Worm (Caenorhabditis elegans) whole organism, early embryonic: Measurements from ENCODE around the gene C24H12.1.

ENCODE experiments used
- B0310.2 ChIP-seq: sonication (generic microtip); optimal IDR thresholded peaks from 2 replicates; lab custom pipeline; 2016; ENCODE audit warnings: mild to moderate bottlenecking, missing genetic modification characterization, missing compliant biosample characterization
- F13C5.2 ChIP-seq: sonication (generic microtip); optimal IDR thresholded peaks from 2 replicates; lab custom pipeline; 2017; ENCODE audit warnings: mild to moderate bottlenecking, missing genetic modification characterization, inconsistent platforms, missing compliant biosample characterization
- aly-1 ChIP-seq: sonication (generic microtip); optimal IDR thresholded peaks from 2 replicates; lab custom pipeline; 2016; ENCODE audit warnings: missing genetic modification characterization, missing compliant biosample characterization
- ama-1 ChIP-seq: fragments of 150-350 bp; optimal IDR thresholded peaks from 2 replicates; lab custom pipeline; 2014
- ceh-13 ChIP-seq: fragments of 200-800 bp; sonication (Bioruptor generic); optimal IDR thresholded peaks from 2 replicates; lab custom pipeline; 2018; ENCODE audit warnings: mild to moderate bottlenecking, missing genetic modification characterization, missing compliant biosample characterization
- ceh-36 ChIP-seq: sonication (generic microtip); optimal IDR thresholded peaks from 2 replicates; lab custom pipeline; 2016; ENCODE audit warnings: missing genetic modification characterization, inconsistent platforms, missing compliant biosample characterization
- ets-7 ChIP-seq: sonication (generic microtip); optimal IDR thresholded peaks from 2 replicates; lab custom pipeline; 2016; ENCODE audit warnings: missing genotype, missing genetic modification characterization, missing compliant biosample characterization
- flt-1 ChIP-seq: fragments of 200-800 bp; sonication (Bioruptor generic); IDR thresholded peaks from 2 replicates; pipeline ENCODE4 v1.3.6; 2022; ENCODE audit warnings: missing genetic modification characterization, missing compliant biosample characterization
- hmbx-1 ChIP-seq: sonication (generic microtip); optimal IDR thresholded peaks from 2 replicates; lab custom pipeline; 2016; ENCODE audit warnings: mild to moderate bottlenecking, missing genetic modification characterization, missing compliant biosample characterization
- hmg-4 ChIP-seq: fragments of 200-800 bp; sonication (Bioruptor generic); optimal IDR thresholded peaks from 2 replicates; lab custom pipeline; 2018; ENCODE audit warnings: mild to moderate bottlenecking, missing genetic modification characterization, missing compliant biosample characterization
- hnd-1 ChIP-seq: sonication (generic microtip); optimal IDR thresholded peaks from 2 replicates; lab custom pipeline; 2016; ENCODE audit warnings: missing genetic modification characterization, missing compliant biosample characterization
- pes-1 ChIP-seq: fragments of 200-800 bp; sonication (Bioruptor generic); IDR thresholded peaks from 2 replicates; pipeline ENCODE4 v1.3.6; 2022; ENCODE audit warnings: missing genetic modification reagents, missing genetic modification characterization, missing compliant biosample characterization
- scrt-1 ChIP-seq: fragments of 200-800 bp; sonication (Bioruptor generic); IDR thresholded peaks from 2 replicates; pipeline ENCODE4 v1.3.6; 2022; ENCODE audit warnings: missing genetic modification characterization, missing compliant biosample characterization
- sea-1 ChIP-seq: fragments of 200-800 bp; sonication (Bioruptor generic); conservative IDR thresholded peaks from 2 replicates; pipeline ENCODE4 v1.3.6; 2022; ENCODE audit warnings: missing genetic modification characterization, missing compliant biosample characterization
- tbx-11 ChIP-seq: fragments of 200-800 bp; sonication (Bioruptor generic); IDR thresholded peaks from 2 replicates; pipeline ENCODE4 v1.3.6; 2022; ENCODE audit warnings: missing genetic modification characterization, missing compliant biosample characterization
- tbx-37 ChIP-seq: fragments of 200-800 bp; sonication (Bioruptor generic); conservative IDR thresholded peaks from 2 replicates; pipeline ENCODE4 v1.3.6; 2022; ENCODE audit warnings: missing genetic modification reagents, missing genetic modification characterization, missing compliant biosample characterization
- tra-4 ChIP-seq: sonication (generic microtip); optimal IDR thresholded peaks from 2 replicates; lab custom pipeline; 2017; ENCODE audit warnings: missing genetic modification characterization, missing compliant biosample characterization

C24H12.1 gene

ce11 chrII:470375-470774 is 29.2 kb downstream of the C24H12.1 start, which contains the start of gene tomm-22:
Gene tomm-22 (minus strand): TSS chrII:470475.
- TF ChIP-seq B0310.2 = no peak
- TF ChIP-seq sea-1 (GFP tag; lab: Robert Waterston, UW) = no peak
- TF ChIP-seq pes-1 = no peak
- TF ChIP-seq hmbx-1 = no peak
- no peak for TF ChIP-seq ceh-36 (tag; lab: Kevin White, UChicago)
- no peak for TF ChIP-seq flt-1 (GFP tag; lab: Robert Waterston, UW)
- TF ChIP-seq tbx-37 (GFP tag; lab: Robert Waterston, UW) = no peak
- TF ChIP-seq aly-1 (tag; lab: Kevin White, UChicago) = no peak
- no peak for TF ChIP-seq hmg-4
- TF ChIP-seq hnd-1 (tag; lab: Kevin White, UChicago) = no peak
- TF ChIP-seq ets-7 (tag; lab: Kevin White, UChicago) = no peak
- no peak for TF ChIP-seq F13C5.2 (tag; lab: Kevin White, UChicago)
- no peak for TF ChIP-seq ama-1 (lab: Kevin White, UChicago)
- TF ChIP-seq tbx-11 (GFP tag; lab: Robert Waterston, UW) = no peak

ce11 chrII:473203-473602 is 32.0 kb downstream of the C24H12.1 start, which contains the start of gene W07E6.5:
Gene W07E6.5 (plus strand): TSS chrII:473503.
- TF ChIP-seq sea-1 (GFP tag; lab: Robert Waterston, UW) (no peak), ama-1 (lab: Kevin White, UChicago) (no peak), tbx-37 (GFP tag; lab: Robert Waterston, UW) (no peak), aly-1 (tag; lab: Kevin White, UChicago) (no peak), ceh-36 (tag; lab: Kevin White, UChicago) (no peak), ceh-13 (GFP tag; lab: Kevin White, UChicago) (no peak), flt-1 (GFP tag; lab: Robert Waterston, UW) (no peak), tbx-11 (GFP tag; lab: Robert Waterston, UW) (no peak), ets-7 (tag; lab: Kevin White, UChicago) (no peak), tra-4 (tag; lab: Kevin White, UChicago) (no peak), hmg-4 (no peak), B0310.2 (no peak), scrt-1 (GFP tag; lab: Robert Waterston, UW) (no peak), F13C5.2 (tag; lab: Kevin White, UChicago) (no peak), hmbx-1 (no peak), pes-1 (no peak), hnd-1 (tag; lab: Kevin White, UChicago) (no peak)

- TF ChIP-seq aly-1 (tag; lab: Kevin White, UChicago) (no peak), ceh-13 (GFP tag; lab: Kevin White, UChicago) (no peak), sea-1 (GFP tag; lab: Robert Waterston, UW) (no peak)
These were observed 34.1 kb downstream of the C24H12.1 start for ce11 chrII:475312-475711.

ce11 chrII:475890-476420 is 34.8 kb downstream of the C24H12.1 start, which contains the start of gene nsun-1:
Gene nsun-1 (minus strand): TSS chrII:475940.
- TF ChIP-seq hmg-4 = peak; percentile 55
- peak; percentile 38 for TF ChIP-seq ets-7 (tag; lab: Kevin White, UChicago)
- peak; percentile 44; the same call in 1 of the 2 replicates for TF ChIP-seq tbx-37 (GFP tag; lab: Robert Waterston, UW)
- no peak for TF ChIP-seq B0310.2
- TF ChIP-seq hmbx-1 = no peak
- TF ChIP-seq tra-4 (tag; lab: Kevin White, UChicago) = no peak
- TF ChIP-seq ceh-13 (GFP tag; lab: Kevin White, UChicago) = no peak
- no peak for TF ChIP-seq aly-1 (tag; lab: Kevin White, UChicago)
- 0 out of 2 replicates have a peak, but pooled peaks have one; percentile 40 for TF ChIP-seq pes-1
- TF ChIP-seq tbx-11 (GFP tag; lab: Robert Waterston, UW) = no peak
- 0 out of 2 replicates have a peak, but pooled peaks have one; percentile 5 for TF ChIP-seq flt-1 (GFP tag; lab: Robert Waterston, UW)
- TF ChIP-seq F13C5.2 (tag; lab: Kevin White, UChicago) = peak; percentile 27
- no peak for TF ChIP-seq ceh-36 (tag; lab: Kevin White, UChicago)
- peak; percentile 71 for TF ChIP-seq sea-1 (GFP tag; lab: Robert Waterston, UW)

- TF ChIP-seq hnd-1 (tag; lab: Kevin White, UChicago) = no peak
- TF ChIP-seq sea-1 (GFP tag; lab: Robert Waterston, UW) = no peak
- TF ChIP-seq F13C5.2 (tag; lab: Kevin White, UChicago) = no peak
- no peak for TF ChIP-seq ama-1 (lab: Kevin White, UChicago)
- no peak for TF ChIP-seq scrt-1 (GFP tag; lab: Robert Waterston, UW)
- no peak for TF ChIP-seq aly-1 (tag; lab: Kevin White, UChicago)
- no peak for TF ChIP-seq hmbx-1
- no peak for TF ChIP-seq tra-4 (tag; lab: Kevin White, UChicago)
- TF ChIP-seq ceh-13 (GFP tag; lab: Kevin White, UChicago) = no peak
- no peak for TF ChIP-seq flt-1 (GFP tag; lab: Robert Waterston, UW)
These were observed 43.2 kb downstream of the C24H12.1 start, which contains the start of the genes gldi-1 and prp-21 for ce11 chrII:484328-484916. Gene gldi-1 (minus strand): TSS chrII:484378. Gene prp-21 (plus strand): TSS chrII:484866.
